Worm (Caenorhabditis elegans): ENCODE measurements around the gene T21E8.6.

- TF ChIP-seq lin-39 (tag; optimal IDR thresholded peaks at IDR 0.05) (no peak), elt-3 (tag; optimal IDR thresholded peaks at IDR 0.05) (no peak), jun-1 (tag; optimal IDR thresholded peaks at IDR 0.05) (no peak), nhr-11 (tag; optimal IDR thresholded peaks at IDR 0.05) (no peak), ama-1 (optimal IDR thresholded peaks at IDR 0.05) (no peak), nhr-77 (tag; optimal IDR thresholded peaks at IDR 0.05) (no peak), egl-27 (tag; optimal IDR thresholded peaks at IDR 0.05) (no peak), nhr-237 (tag; optimal IDR thresholded peaks at IDR 0.05) (no peak), nhr-28 (tag; optimal IDR thresholded peaks at IDR 0.05) (no peak), pha-4 (tag; optimal IDR thresholded peaks at IDR 0.05) (no peak), nhr-12 (tag; optimal IDR thresholded peaks at IDR 0.05) (no peak), zag-1 (tag; optimal IDR thresholded peaks at IDR 0.05) (no peak)
Measured at ce11 chrX:10834568-10834967, 47.5 kb upstream of the T21E8.6 start.
